Comparison of ENCODE assay signal across 4 fruit fly cellular contexts in the genomic region with DNA sequence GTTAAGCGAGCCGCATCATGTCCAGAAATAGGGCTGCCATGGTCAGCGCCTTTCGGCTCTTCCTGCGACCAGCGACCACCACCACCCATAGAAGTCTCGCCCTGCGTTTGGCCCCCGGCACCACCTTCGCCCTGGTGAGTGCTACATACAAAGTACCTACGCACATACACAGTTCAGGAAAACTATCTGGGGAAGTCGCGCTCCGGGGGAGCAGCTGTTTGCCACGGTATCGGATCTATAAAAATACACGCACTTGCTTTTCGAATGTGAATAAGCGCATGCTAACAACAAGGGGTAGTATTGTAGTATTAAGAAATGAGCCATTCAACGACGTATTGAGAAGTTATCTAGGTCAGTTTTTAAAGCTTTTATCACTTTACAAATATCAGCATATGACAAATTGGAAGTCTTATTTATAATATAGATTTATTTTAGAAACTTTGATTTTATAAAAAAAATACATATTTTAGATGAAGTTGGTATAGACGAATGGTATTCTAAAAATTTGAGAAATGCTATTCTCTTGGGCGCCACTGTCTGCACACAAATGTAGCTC.
TF ChIP-seq lines count a peak whose summit lies in the region.

No protein-coding gene starts in this region.

- peak; percentile 2 for TF ChIP-seq CTCF in whole organism, embryonic (GFP tag; optimal IDR thresholded peaks at IDR 0.05; lab: Kevin White, UChicago)

TF ChIP-seq in whole organism, embryonic, 481 proteins besides CTCF, POLR2A, EP300 and RAD21 (continues in another document):
- TF ChIP-seq E2f1 (GFP tag; IDR thresholded peaks at IDR 0.05; lab: Robert Waterston, UW) (0 out of 2 replicates have a peak, but pooled peaks have one; percentile 24), nerfin-1 (tag; optimal IDR thresholded peaks at IDR 0.05; lab: Kevin White, UChicago) (peak; percentile 48), HLH3B (GFP tag; IDR thresholded peaks at IDR 0.05; lab: Robert Waterston, UW) (no peak), CG14050 (GFP tag; IDR thresholded peaks at IDR 0.05; lab: Robert Waterston, UW) (peak; percentile 47; the same call in 1 of the 3 replicates), CG32767 (GFP tag; IDR thresholded peaks at IDR 0.05; lab: Robert Waterston, UW) (0 out of 2 replicates have a peak, but pooled peaks have one; percentile 47), so (GFP tag; IDR thresholded peaks at IDR 0.05; lab: Robert Waterston, UW) (no peak), fd96Cb (tag; optimal IDR thresholded peaks at IDR 0.05; lab: Kevin White, UChicago) (peak; percentile 58), Sry-δ (GFP tag; optimal IDR thresholded peaks at IDR 0.05; lab: Kevin White, UChicago) (no peak), CG4360 (GFP tag; IDR thresholded peaks at IDR 0.05; lab: Robert Waterston, UW) (no peak), hb (GFP tag; IDR thresholded peaks at IDR 0.05; lab: Robert Waterston, UW; ENCODE audit: partially characterized antibody) (no peak), CG10267 (tag; optimal IDR thresholded peaks at IDR 0.05; lab: Kevin White, UChicago) (peak; percentile 56), phol (tag; optimal IDR thresholded peaks at IDR 0.05; lab: Kevin White, UChicago) (peak; percentile 66), kay (GFP tag; optimal IDR thresholded peaks at IDR 0.05; lab: Kevin White, UChicago) (no peak), Trl (optimal IDR thresholded peaks at IDR 0.05; lab: Kevin White, UChicago) (no peak), Trl (GFP tag; optimal IDR thresholded peaks at IDR 0.05; lab: Kevin White, UChicago) (no peak), emc (GFP tag; optimal IDR thresholded peaks at IDR 0.05; lab: Kevin White, UChicago) (no peak), CG11560 (tag; IDR thresholded peaks at IDR 0.05; lab: Robert Waterston, UW) (no peak), Blimp-1 (GFP tag; optimal IDR thresholded peaks at IDR 0.05; lab: Kevin White, UChicago) (peak; percentile 50), HmgZ (tag; optimal IDR thresholded peaks at IDR 0.05; lab: Kevin White, UChicago) (no peak), CG6689 (GFP tag; IDR thresholded peaks at IDR 0.05; lab: Robert Waterston, UW) (peak; percentile 61), GATAe (GFP tag; conservative IDR thresholded peaks at IDR 0.05; lab: Robert Waterston, UW) (no peak)

TF ChIP-seq in whole organism, prepupa, 60 proteins besides CTCF, POLR2A, EP300 and RAD21 (continues in another document):
- TF ChIP-seq Hr39 (GFP tag; optimal IDR thresholded peaks at IDR 0.05; lab: Kevin White, UChicago) (no peak), fd85E (GFP tag; optimal IDR thresholded peaks at IDR 0.05; lab: Kevin White, UChicago) (no peak), CG3032 (tag; optimal IDR thresholded peaks at IDR 0.05; lab: Kevin White, UChicago) (peak; percentile 64), Blimp-1 (GFP tag; optimal IDR thresholded peaks at IDR 0.05; lab: Kevin White, UChicago) (peak; percentile 32), dac (GFP tag; optimal IDR thresholded peaks at IDR 0.05; lab: Kevin White, UChicago) (peak; percentile 5), achi (GFP tag; optimal IDR thresholded peaks at IDR 0.05; lab: Kevin White, UChicago) (peak; percentile 69), net (GFP tag; optimal IDR thresholded peaks at IDR 0.05; lab: Kevin White, UChicago) (peak; percentile 37), cyc (GFP tag; optimal IDR thresholded peaks at IDR 0.05; lab: Kevin White, UChicago) (no peak), Met (GFP tag; optimal IDR thresholded peaks at IDR 0.05; lab: Kevin White, UChicago) (peak; percentile 24), CG11902 (GFP tag; optimal IDR thresholded peaks at IDR 0.05; lab: Kevin White, UChicago) (peak; percentile 32), CG1621 (tag; optimal IDR thresholded peaks at IDR 0.05; lab: Kevin White, UChicago) (no peak), CG8319 (GFP tag; optimal IDR thresholded peaks at IDR 0.05; lab: Kevin White, UChicago) (no peak), fkh (GFP tag; optimal IDR thresholded peaks at IDR 0.05; lab: Kevin White, UChicago) (no peak), CG11294 (GFP tag; IDR thresholded peaks at IDR 0.05; lab: Robert Waterston, UW) (no peak), CG10631 (GFP tag; optimal IDR thresholded peaks at IDR 0.05; lab: Kevin White, UChicago) (peak; percentile 67), Hr4 (GFP tag; optimal IDR thresholded peaks at IDR 0.05; lab: Kevin White, UChicago) (peak; percentile 44), CG6163 (GFP tag; IDR thresholded peaks at IDR 0.05; lab: Robert Waterston, UW) (peak; percentile 49; the same call in 2 of the 3 replicates), ss (GFP tag; optimal IDR thresholded peaks at IDR 0.05; lab: Kevin White, UChicago) (peak; percentile 44 to 57), CG15336 (GFP tag; IDR thresholded peaks at IDR 0.05; lab: Robert Waterston, UW) (peak; percentile 78), Eip93F (GFP tag; optimal IDR thresholded peaks at IDR 0.05; lab: Kevin White, UChicago) (no peak), salr (GFP tag; optimal IDR thresholded peaks at IDR 0.05; lab: Kevin White, UChicago) (peak in 1 of 2 experiments; percentile 61), spab (GFP tag; optimal IDR thresholded peaks at IDR 0.05; lab: Kevin White, UChicago) (peak; percentile 40)

TF ChIP-seq in whole organism, pupa, 21 proteins besides CTCF, POLR2A, EP300 and RAD21:
- TF ChIP-seq CG14655 (GFP tag; optimal IDR thresholded peaks at IDR 0.05; lab: Kevin White, UChicago) (peak; percentile 79), Pif1B (GFP tag; optimal IDR thresholded peaks at IDR 0.05; lab: Kevin White, UChicago) (peak; percentile 42), CG13204 (GFP tag; optimal IDR thresholded peaks at IDR 0.05; lab: Kevin White, UChicago) (peak; percentile 22), CG8159 (tag; optimal IDR thresholded peaks at IDR 0.05; lab: Kevin White, UChicago) (peak; percentile 78), CG32121 (GFP tag; IDR thresholded peaks at IDR 0.05; lab: Robert Waterston, UW) (peak; percentile 42; the same call in 1 of the 2 replicates), Pif1A (GFP tag; optimal IDR thresholded peaks at IDR 0.05; lab: Kevin White, UChicago) (peak; percentile 27), Ets98B (GFP tag; IDR thresholded peaks at IDR 0.05; lab: Robert Waterston, UW) (peak; percentile 33; the same call in 1 of the 2 replicates), CG10348 (GFP tag; IDR thresholded peaks at IDR 0.05; lab: Robert Waterston, UW) (no peak), gl (tag; optimal IDR thresholded peaks at IDR 0.05; lab: Kevin White, UChicago) (no peak), CG17806 (tag; optimal IDR thresholded peaks at IDR 0.05; lab: Kevin White, UChicago) (peak; percentile 71), CG8301 (tag; optimal IDR thresholded peaks at IDR 0.05; lab: Kevin White, UChicago) (peak; percentile 47), CG12605 (GFP tag; IDR thresholded peaks at IDR 0.05; lab: Robert Waterston, UW) (no peak), rn (GFP tag; IDR thresholded peaks at IDR 0.05; lab: Robert Waterston, UW) (no peak), Snoo (tag; optimal IDR thresholded peaks at IDR 0.05; lab: Kevin White, UChicago) (peak; percentile 48), CG15710 (tag; optimal IDR thresholded peaks at IDR 0.05; lab: Kevin White, UChicago) (peak; percentile 63), CG9948 (tag; optimal IDR thresholded peaks at IDR 0.05; lab: Kevin White, UChicago) (peak; percentile 70), CG34367 (tag; optimal IDR thresholded peaks at IDR 0.05; lab: Kevin White, UChicago) (peak; percentile 62), fd96Ca (GFP tag; IDR thresholded peaks at IDR 0.05; lab: Robert Waterston, UW) (no peak)

TF ChIP-seq in whole organism, wandering third instar larva, 38 proteins besides CTCF, POLR2A, EP300 and RAD21 (continues in another document):
- TF ChIP-seq fru (GFP tag; optimal IDR thresholded peaks at IDR 0.05; lab: Kevin White, UChicago) = peak; percentile 15
- peak in 1 of 2 experiments; percentile 45 for TF ChIP-seq foxo (GFP tag; optimal IDR thresholded peaks at IDR 0.05; lab: Kevin White, UChicago)
- peak; percentile 38 for TF ChIP-seq h (GFP tag; optimal IDR thresholded peaks at IDR 0.05; lab: Kevin White, UChicago)
- TF ChIP-seq woc (GFP tag; optimal IDR thresholded peaks at IDR 0.05; lab: Kevin White, UChicago) = no peak
- TF ChIP-seq GATAd (GFP tag; optimal IDR thresholded peaks at IDR 0.05; lab: Kevin White, UChicago) = no peak
- no peak for TF ChIP-seq Rel (GFP tag; optimal IDR thresholded peaks at IDR 0.05; lab: Kevin White, UChicago)
- no peak for TF ChIP-seq Rel (tag; optimal IDR thresholded peaks at IDR 0.05; lab: Kevin White, UChicago)
- TF ChIP-seq Mio (GFP tag; optimal IDR thresholded peaks at IDR 0.05; lab: Kevin White, UChicago) = no peak
- no peak for TF ChIP-seq jim (GFP tag; optimal IDR thresholded peaks at IDR 0.05; lab: Kevin White, UChicago)
- TF ChIP-seq HLH106 (tag; optimal IDR thresholded peaks at IDR 0.05; lab: Kevin White, UChicago) = peak; percentile 43
- TF ChIP-seq Hr78 (GFP tag; optimal IDR thresholded peaks at IDR 0.05; lab: Kevin White, UChicago) = no peak
- no peak for TF ChIP-seq sv (GFP tag; optimal IDR thresholded peaks at IDR 0.05; lab: Kevin White, UChicago)
- TF ChIP-seq Sp1 (GFP tag; optimal IDR thresholded peaks at IDR 0.05; lab: Kevin White, UChicago) = peak; percentile 45
- no peak for TF ChIP-seq Vsx2 (GFP tag; optimal IDR thresholded peaks at IDR 0.05; lab: Kevin White, UChicago; ENCODE audit: partially characterized antibody)
- TF ChIP-seq pan (optimal IDR thresholded peaks at IDR 0.05; lab: Kevin White, UChicago) = no peak
- no peak for TF ChIP-seq Jra (GFP tag; optimal IDR thresholded peaks at IDR 0.05; lab: Kevin White, UChicago)
- TF ChIP-seq CG9705 (GFP tag; optimal IDR thresholded peaks at IDR 0.05; lab: Kevin White, UChicago) = no peak
- TF ChIP-seq CrebA (GFP tag; optimal IDR thresholded peaks at IDR 0.05; lab: Kevin White, UChicago; ENCODE audit: borderline replicate concordance) = no peak
- no peak for TF ChIP-seq dl (GFP tag; optimal IDR thresholded peaks at IDR 0.05; lab: Kevin White, UChicago; ENCODE audit: insufficient read depth in 1 of 2, partially characterized antibody in 2 of 2)
- no peak for TF ChIP-seq usp (GFP tag; optimal IDR thresholded peaks at IDR 0.05; lab: Kevin White, UChicago)
- no peak for TF ChIP-seq Dif (GFP tag; optimal IDR thresholded peaks at IDR 0.05; lab: Kevin White, UChicago; ENCODE audit: partially characterized antibody)
- no peak for TF ChIP-seq Dfd (GFP tag; optimal IDR thresholded peaks at IDR 0.05; lab: Kevin White, UChicago)
- TF ChIP-seq brk (GFP tag; optimal IDR thresholded peaks at IDR 0.05; lab: Kevin White, UChicago) = no peak
- peak; percentile 7 for TF ChIP-seq sage (GFP tag; optimal IDR thresholded peaks at IDR 0.05; lab: Kevin White, UChicago)
- TF ChIP-seq Hr83 (GFP tag; optimal IDR thresholded peaks at IDR 0.05; lab: Kevin White, UChicago; ENCODE audit: poor library complexity, severe bottlenecking) = no peak
- TF ChIP-seq tai (GFP tag; optimal IDR thresholded peaks at IDR 0.05; lab: Kevin White, UChicago) = peak; percentile 16
- no peak for TF ChIP-seq br (GFP tag; optimal IDR thresholded peaks at IDR 0.05; lab: Kevin White, UChicago)
- peak; percentile 24 for TF ChIP-seq Hnf4 (GFP tag; optimal IDR thresholded peaks at IDR 0.05; lab: Kevin White, UChicago)
- TF ChIP-seq psq (GFP tag; optimal IDR thresholded peaks at IDR 0.05; lab: Kevin White, UChicago) = peak; percentile 24
- peak; percentile 12 for TF ChIP-seq ey (GFP tag; optimal IDR thresholded peaks at IDR 0.05; lab: Kevin White, UChicago)
